Fruit fly (Drosophila melanogaster) whole organism, pupa: ENCODE measurements around the gene CG6236.

ENCODE experiments used
- CG10348 ChIP-seq: fragments of 200-800 bp; sonication (Bioruptor generic); IDR thresholded peaks from 2 replicates; pipeline ENCODE4 v1.3.6; 2022; ENCODE audit warnings: missing biosample characterization, missing genetic modification characterization
- CG12605 ChIP-seq: fragments of 200-800 bp; sonication (Bioruptor generic); IDR thresholded peaks from 2 replicates; pipeline ENCODE4 v1.3.6; 2022; ENCODE audit warnings: missing biosample characterization, missing genetic modification characterization
- CG13204 ChIP-seq: fragments of 200-800 bp; sonication (Bioruptor generic); optimal IDR thresholded peaks from 2 replicates; lab custom pipeline; 2018; ENCODE audit warnings: missing biosample characterization, mild to moderate bottlenecking, missing genetic modification characterization, moderate library complexity
- CG14655 ChIP-seq: fragments of 200-800 bp; sonication (Bioruptor generic); optimal IDR thresholded peaks from 3 replicates; lab custom pipeline; 2017; ENCODE audit warnings: mild to moderate bottlenecking, missing biosample characterization, missing genetic modification reagents, missing genetic modification characterization
- CG15710 ChIP-seq: fragments of 200-800 bp; sonication (Bioruptor generic); optimal IDR thresholded peaks from 2 replicates; lab custom pipeline; 2018; ENCODE audit warnings: missing biosample characterization, mild to moderate bottlenecking, missing genetic modification characterization, moderate library complexity
- CG17806 ChIP-seq: fragments of 200-800 bp; sonication (Bioruptor generic); optimal IDR thresholded peaks from 2 replicates; lab custom pipeline; 2018; ENCODE audit warnings: missing biosample characterization, mild to moderate bottlenecking, missing genetic modification characterization, moderate library complexity
- CG32121 ChIP-seq: fragments of 200-800 bp; sonication (Bioruptor generic); IDR thresholded peaks from 2 replicates; pipeline ENCODE4 v1.3.6; 2022; ENCODE audit warnings: missing biosample characterization, missing genetic modification characterization
- CG34367 ChIP-seq: fragments of 200-800 bp; sonication (Bioruptor generic); optimal IDR thresholded peaks from 2 replicates; lab custom pipeline; 2018; ENCODE audit warnings: missing biosample characterization, mild to moderate bottlenecking, missing genetic modification characterization
- CG4496 ChIP-seq: fragments of 200-800 bp; sonication (Bioruptor generic); IDR thresholded peaks from 3 replicates; pipeline ENCODE4 v1.3.6; 2022; ENCODE audit warnings: missing biosample characterization, missing genetic modification characterization
- CG8159 ChIP-seq: fragments of 200-800 bp; sonication (Bioruptor generic); optimal IDR thresholded peaks from 3 replicates; lab custom pipeline; 2018; ENCODE audit warnings: missing biosample characterization, mild to moderate bottlenecking, missing genetic modification characterization, moderate library complexity
- CG8301 ChIP-seq: fragments of 200-800 bp; sonication (Bioruptor generic); optimal IDR thresholded peaks from 2 replicates; lab custom pipeline; 2018; ENCODE audit warnings: missing biosample characterization, mild to moderate bottlenecking, missing genetic modification characterization
- CG9948 ChIP-seq: fragments of 200-800 bp; sonication (Bioruptor generic); optimal IDR thresholded peaks from 2 replicates; lab custom pipeline; 2018; ENCODE audit warnings: missing biosample characterization, mild to moderate bottlenecking, missing genetic modification characterization, moderate library complexity
- D1 ChIP-seq: fragments of 200-800 bp; sonication (Bioruptor generic); optimal IDR thresholded peaks from 2 replicates; lab custom pipeline; 2018; ENCODE audit warnings: missing biosample characterization, mild to moderate bottlenecking, missing genetic modification characterization, moderate library complexity
- EcR ChIP-seq: fragments of 200-800 bp; sonication (Bioruptor generic); optimal IDR thresholded peaks from 3 replicates; lab custom pipeline; 2019; ENCODE audit warnings: missing biosample characterization, missing genetic modification characterization, mild to moderate bottlenecking, moderate library complexity, missing genetic modification reagents
- Ets98B ChIP-seq: fragments of 200-800 bp; sonication (Bioruptor generic); IDR thresholded peaks from 2 replicates; pipeline ENCODE4 v1.3.6; 2022; ENCODE audit warnings: missing biosample characterization, missing genetic modification characterization
- Pif1A ChIP-seq: fragments of 200-800 bp; sonication (Bioruptor generic); optimal IDR thresholded peaks from 3 replicates; lab custom pipeline; 2016; ENCODE audit warnings: missing biosample characterization, missing genetic modification characterization
- Pif1B ChIP-seq: fragments of 200-800 bp; sonication (Bioruptor generic); optimal IDR thresholded peaks from 3 replicates; lab custom pipeline; 2016; ENCODE audit warnings: missing biosample characterization, missing genetic modification characterization
- Snoo ChIP-seq: fragments of 200-800 bp; sonication (Bioruptor generic); optimal IDR thresholded peaks from 3 replicates; lab custom pipeline; 2017; ENCODE audit warnings: missing biosample characterization, mild to moderate bottlenecking, missing genetic modification characterization, inconsistent platforms
- fd96Ca ChIP-seq: fragments of 200-800 bp; sonication (Bioruptor generic); IDR thresholded peaks from 3 replicates; pipeline ENCODE4 v1.3.6; 2022; ENCODE audit warnings: missing biosample characterization, missing genetic modification characterization
- gl ChIP-seq: fragments of 200-800 bp; sonication (Bioruptor generic); optimal IDR thresholded peaks from 2 replicates; lab custom pipeline; 2018; ENCODE audit warnings: missing biosample characterization, mild to moderate bottlenecking, missing genetic modification characterization
- rn ChIP-seq: fragments of 200-800 bp; sonication (Bioruptor generic); IDR thresholded peaks from 2 replicates; pipeline ENCODE4 v1.3.6; 2022; ENCODE audit warnings: missing biosample characterization, missing genetic modification characterization

The CG6236 gene

dm6 chr3R:15292241-15293004 lies 35.6 kb downstream of the CG6236 start:
- TF ChIP-seq CG8301 (no peak), CG14655 (GFP tag; lab: Kevin White, UChicago) (no peak), CG15710 (no peak), Snoo (tag; lab: Kevin White, UChicago) (no peak), Pif1B (GFP tag; lab: Kevin White, UChicago) (no peak), CG8159 (tag; lab: Kevin White, UChicago) (no peak), CG34367 (no peak), Pif1A (GFP tag; lab: Kevin White, UChicago) (no peak), CG12605 (GFP tag; lab: Robert Waterston, UW) (no peak), CG13204 (GFP tag; lab: Kevin White, UChicago) (no peak)

- no peak for TF ChIP-seq Pif1B (GFP tag; lab: Kevin White, UChicago)
- no peak for TF ChIP-seq Snoo (tag; lab: Kevin White, UChicago)
- no peak for TF ChIP-seq CG32121 (GFP tag; lab: Robert Waterston, UW)
- TF ChIP-seq CG13204 (GFP tag; lab: Kevin White, UChicago), result peak; percentile 55
- TF ChIP-seq CG17806 (tag; lab: Kevin White, UChicago), result no peak
- peak; percentile 38 for TF ChIP-seq EcR (GFP tag; lab: Kevin White, UChicago)
- no peak for TF ChIP-seq CG12605 (GFP tag; lab: Robert Waterston, UW)
- no peak for TF ChIP-seq CG8301
- no peak for TF ChIP-seq Pif1A (GFP tag; lab: Kevin White, UChicago)
- TF ChIP-seq CG14655 (GFP tag; lab: Kevin White, UChicago), result no peak
- TF ChIP-seq fd96Ca (GFP tag; lab: Robert Waterston, UW), result no peak
- peak; percentile 43 for TF ChIP-seq CG34367
- peak; percentile 21 for TF ChIP-seq gl (tag; lab: Kevin White, UChicago)
- TF ChIP-seq CG15710, result peak; percentile 49
- TF ChIP-seq D1 (tag; lab: Kevin White, UChicago), result no peak
- TF ChIP-seq CG8159 (tag; lab: Kevin White, UChicago), result no peak
- TF ChIP-seq CG10348 (GFP tag; lab: Robert Waterston, UW), result no peak
- no peak for TF ChIP-seq Ets98B (GFP tag; lab: Robert Waterston, UW)
- TF ChIP-seq, all 21 proteins: peak for 5
Observed at dm6 chr3R:15291551-15292223, 36.4 kb downstream of the CG6236 start.

dm6 chr3R:15290642-15291118 lies 37.4 kb downstream of the CG6236 start, which contains the start of gene CG45218:
Gene CG45218, minus strand, starts transcription at chr3R:15290799.
- TF ChIP-seq D1 (tag; lab: Kevin White, UChicago) (no peak), Snoo (tag; lab: Kevin White, UChicago) (peak; percentile 19), CG8159 (tag; lab: Kevin White, UChicago) (no peak), CG13204 (GFP tag; lab: Kevin White, UChicago) (peak; percentile 18), CG32121 (GFP tag; lab: Robert Waterston, UW) (no peak), EcR (GFP tag; lab: Kevin White, UChicago) (peak; percentile 17)

dm6 chr3R:15289828-15290641 lies 38.0 kb downstream of the CG6236 start:
- no peak for TF ChIP-seq CG4496 (GFP tag; lab: Robert Waterston, UW)
- no peak for TF ChIP-seq CG8159 (tag; lab: Kevin White, UChicago)
- no peak for TF ChIP-seq CG15710
- no peak for TF ChIP-seq CG9948
- no peak for TF ChIP-seq CG13204 (GFP tag; lab: Kevin White, UChicago)
- no peak for TF ChIP-seq CG12605 (GFP tag; lab: Robert Waterston, UW)
- TF ChIP-seq CG14655 (GFP tag; lab: Kevin White, UChicago), result no peak
- no peak for TF ChIP-seq Ets98B (GFP tag; lab: Robert Waterston, UW)
- no peak for TF ChIP-seq Pif1B (GFP tag; lab: Kevin White, UChicago)
- TF ChIP-seq D1 (tag; lab: Kevin White, UChicago), result no peak
- no peak for TF ChIP-seq Pif1A (GFP tag; lab: Kevin White, UChicago)
- no peak for TF ChIP-seq fd96Ca (GFP tag; lab: Robert Waterston, UW)

- TF ChIP-seq rn (GFP tag; lab: Robert Waterston, UW) (no peak), Pif1B (GFP tag; lab: Kevin White, UChicago) (no peak), Pif1A (GFP tag; lab: Kevin White, UChicago) (no peak), CG8159 (tag; lab: Kevin White, UChicago) (no peak), CG14655 (GFP tag; lab: Kevin White, UChicago) (no peak), Ets98B (GFP tag; lab: Robert Waterston, UW) (no peak), CG32121 (GFP tag; lab: Robert Waterston, UW) (no peak), CG13204 (GFP tag; lab: Kevin White, UChicago) (no peak), CG12605 (GFP tag; lab: Robert Waterston, UW) (no peak), CG34367 (no peak), CG17806 (tag; lab: Kevin White, UChicago) (no peak), CG4496 (GFP tag; lab: Robert Waterston, UW) (no peak), Snoo (tag; lab: Kevin White, UChicago) (no peak), gl (tag; lab: Kevin White, UChicago) (no peak), CG8301 (no peak)
Observed at dm6 chr3R:15288802-15289201, 39.3 kb downstream of the CG6236 start.
